Fruit fly (Drosophila melanogaster): ENCODE results near the gene MYPT-75D.

DNA sequence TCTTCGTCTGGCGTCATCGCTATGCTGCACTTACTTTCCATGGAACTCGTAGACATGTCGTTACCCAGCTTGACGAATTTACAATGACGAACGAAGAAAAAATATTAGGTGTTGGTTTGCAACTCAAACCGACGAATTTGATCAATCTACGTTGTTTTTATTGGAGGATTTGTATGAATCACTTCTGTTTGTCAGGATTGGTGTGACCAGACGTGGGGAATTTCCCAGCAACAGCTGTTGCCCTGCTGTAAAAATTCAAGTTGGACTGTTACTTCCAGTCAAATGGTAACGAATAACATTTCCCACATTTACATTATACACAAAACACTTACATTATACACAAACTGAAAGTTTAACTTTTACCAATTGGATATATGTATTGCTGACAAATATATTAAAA is 58.1 kb downstream of the MYPT-75D start, which contains the start of gene Chmp1:
- TF ChIP-seq CG8478 (optimal IDR thresholded peaks at IDR 0.05) (no peak), CTCF (optimal IDR thresholded peaks at IDR 0.05) (no peak)
